Worm (Caenorhabditis elegans): ENCODE data around the gene F25A2.1.

ce11 chrV:1151324-1151742 is 28.0 kb upstream of the F25A2.1 start:
- no peak for TF ChIP-seq klf-2 (GFP tag; conservative IDR thresholded peaks at IDR 0.05)
- TF ChIP-seq flt-1 (GFP tag; IDR thresholded peaks at IDR 0.05), result peak; percentile 88
- TF ChIP-seq ref-1 (GFP tag; conservative IDR thresholded peaks at IDR 0.05), result peak; percentile 47; the same call in 1 of the 2 replicates
- peak; percentile 88 for TF ChIP-seq T22C8.4 (GFP tag; IDR thresholded peaks at IDR 0.05)
- TF ChIP-seq tab-1 (GFP tag; IDR thresholded peaks at IDR 0.05), result 0 out of 2 replicates have a peak, but pooled peaks have one; percentile 14
- TF ChIP-seq ztf-29 (GFP tag; IDR thresholded peaks at IDR 0.05), result no peak

Measured in whole organism, midembryonic.